Fruit fly (Drosophila melanogaster): ENCODE data around the gene kuk.

dm6 chr3R:17059811-17060169, 20.3 kb upstream of the kuk start:
- TF ChIP-seq Oli (tag; optimal IDR thresholded peaks at IDR 0.05) (no peak), CG8478 (optimal IDR thresholded peaks at IDR 0.05) (no peak), Ssrp (tag; optimal IDR thresholded peaks at IDR 0.05) (no peak), lab (GFP tag; optimal IDR thresholded peaks at IDR 0.05) (no peak), CG4707 (GFP tag; optimal IDR thresholded peaks at IDR 0.05) (no peak), CG6654 (GFP tag; optimal IDR thresholded peaks at IDR 0.05) (no peak), Trl (optimal IDR thresholded peaks at IDR 0.05) (peak; percentile 30 to 57), Trl (GFP tag; optimal IDR thresholded peaks at IDR 0.05) (no peak), CG12942 (GFP tag; optimal IDR thresholded peaks at IDR 0.05) (no peak), Hmr (GFP tag; optimal IDR thresholded peaks at IDR 0.05) (no peak), gcm2 (GFP tag; optimal IDR thresholded peaks at IDR 0.05) (no peak), zfh2 (GFP tag; optimal IDR thresholded peaks at IDR 0.05) (no peak), CG15073 (GFP tag; optimal IDR thresholded peaks at IDR 0.05) (no peak), Atf-2 (GFP tag; optimal IDR thresholded peaks at IDR 0.05) (no peak)

All from whole organism, embryonic.